Worm (Caenorhabditis elegans) whole organism, L3 larva: Measurements from ENCODE around the gene Y47D7A.17.

ENCODE experiments used
- R02D3.7 ChIP-seq: fragments of 150-350 bp; optimal IDR thresholded peaks from 2 replicates; lab custom pipeline; 2014; ENCODE audit warnings: missing biosample characterization, missing genetic modification characterization
- aly-2 ChIP-seq: fragments of 150-350 bp; optimal IDR thresholded peaks from 2 replicates; lab custom pipeline; 2014; ENCODE audit warnings: missing biosample characterization, missing genetic modification characterization
- ama-1 ChIP-seq: fragments of 150-350 bp; optimal IDR thresholded peaks from 2 replicates; lab custom pipeline; 2018
- ceh-16 ChIP-seq: sonication (generic microtip); optimal IDR thresholded peaks from 2 replicates; lab custom pipeline; 2017; ENCODE audit warnings: missing biosample characterization, missing genetic modification characterization
- ceh-28 ChIP-seq: fragments of 150-350 bp; optimal IDR thresholded peaks from 2 replicates; lab custom pipeline; 2014; ENCODE audit warnings: missing biosample characterization, missing genetic modification reagents, missing genetic modification characterization
- ceh-9 ChIP-seq: sonication (generic microtip); optimal IDR thresholded peaks from 2 replicates; lab custom pipeline; 2018; ENCODE audit warnings: missing biosample characterization, missing genetic modification characterization
- daf-12 ChIP-seq: fragments of 150-350 bp; optimal IDR thresholded peaks from 2 replicates; lab custom pipeline; 2014; ENCODE audit warnings: missing biosample characterization, missing genetic modification reagents, missing genetic modification characterization
- egl-5 ChIP-seq: fragments of 150-350 bp; optimal IDR thresholded peaks from 2 replicates; lab custom pipeline; 2017; ENCODE audit warnings: missing biosample characterization, missing genetic modification reagents, missing genetic modification characterization, inconsistent platforms
- elt-3 ChIP-seq, 3 experiments: fragments of 150-350 bp in 1 of 3; sonication (generic microtip) in 2 of 3; optimal IDR thresholded peaks; 2 replicates in 2 of 3; 4 replicates in 1 of 3; lab custom pipeline; 2014 to 2017; ENCODE audit warnings: missing biosample characterization in 3 of 3, missing genetic modification characterization in 3 of 3
- eor-1 ChIP-seq, 2 experiments: fragments of 150-350 bp; optimal IDR thresholded peaks; 2 replicates each; lab custom pipeline; 2014 to 2018; ENCODE audit warnings: missing biosample characterization in 2 of 2, missing genetic modification characterization in 2 of 2
- fkh-2 ChIP-seq: fragments of 150-350 bp; optimal IDR thresholded peaks from 2 replicates; lab custom pipeline; 2014; ENCODE audit warnings: missing biosample characterization, missing genetic modification reagents, missing genetic modification characterization
- fos-1 ChIP-seq: fragments of 150-350 bp; optimal IDR thresholded peaks from 2 replicates; lab custom pipeline; 2014; ENCODE audit warnings: missing biosample characterization, missing genetic modification characterization
- hmg-11 ChIP-seq: sonication (generic microtip); optimal IDR thresholded peaks from 2 replicates; lab custom pipeline; 2016; ENCODE audit warnings: missing genetic modification characterization, missing compliant biosample characterization
- jun-1 ChIP-seq: fragments of 150-350 bp; optimal IDR thresholded peaks from 2 replicates; lab custom pipeline; 2014; ENCODE audit warnings: missing biosample characterization, missing genetic modification reagents, missing genetic modification characterization
- lin-39 ChIP-seq: fragments of 150-350 bp; optimal IDR thresholded peaks from 2 replicates; lab custom pipeline; 2018; ENCODE audit warnings: missing biosample characterization, missing genetic modification reagents, missing genetic modification characterization
- lsy-12 ChIP-seq: sonication (generic microtip); optimal IDR thresholded peaks from 2 replicates; lab custom pipeline; 2016; ENCODE audit warnings: mild to moderate bottlenecking, missing genetic modification characterization, missing compliant biosample characterization
- nfya-1 ChIP-seq: sonication (generic microtip); optimal IDR thresholded peaks from 2 replicates; lab custom pipeline; 2017; ENCODE audit warnings: missing genetic modification characterization, mild to moderate bottlenecking, missing compliant biosample characterization, antibody characterized with exemption, moderate library complexity; ENCODE audit not compliant: insufficient read depth
- nhr-11 ChIP-seq: fragments of 150-350 bp; optimal IDR thresholded peaks from 2 replicates; lab custom pipeline; 2014; ENCODE audit warnings: missing biosample characterization, missing genetic modification characterization
- nhr-23 ChIP-seq: fragments of 150-350 bp; optimal IDR thresholded peaks from 2 replicates; lab custom pipeline; 2014; ENCODE audit warnings: missing biosample characterization, missing genetic modification reagents, missing genetic modification characterization
- nhr-25 ChIP-seq: sonication (generic microtip); optimal IDR thresholded peaks from 2 replicates; lab custom pipeline; 2017; ENCODE audit warnings: missing biosample characterization, missing genetic modification characterization
- nhr-43 ChIP-seq: sonication (generic microtip); optimal IDR thresholded peaks from 2 replicates; lab custom pipeline; 2016; ENCODE audit warnings: mild to moderate bottlenecking, missing genetic modification characterization, missing compliant biosample characterization; ENCODE audit not compliant: poor library complexity, severe bottlenecking
- nhr-67 ChIP-seq: fragments of 150-350 bp; optimal IDR thresholded peaks from 2 replicates; lab custom pipeline; 2014; ENCODE audit warnings: missing biosample characterization, missing genetic modification characterization
- nhr-77 ChIP-seq: fragments of 150-350 bp; optimal IDR thresholded peaks from 2 replicates; lab custom pipeline; 2014; ENCODE audit warnings: missing biosample characterization, missing genetic modification characterization
- skn-1 ChIP-seq: fragments of 150-350 bp; optimal IDR thresholded peaks from 2 replicates; lab custom pipeline; 2014; ENCODE audit warnings: missing biosample characterization, missing genetic modification characterization
- snpc-4 ChIP-seq: fragments of 150-350 bp; optimal IDR thresholded peaks from 2 replicates; lab custom pipeline; 2014; ENCODE audit warnings: missing biosample characterization, missing genetic modification characterization
- tbx-2 ChIP-seq: sonication (generic microtip); optimal IDR thresholded peaks from 2 replicates; lab custom pipeline; 2016; ENCODE audit warnings: mild to moderate bottlenecking, missing genetic modification characterization, missing compliant biosample characterization
- unc-39 ChIP-seq: sonication (generic microtip); optimal IDR thresholded peaks from 4 replicates; lab custom pipeline; 2017; ENCODE audit warnings: missing biosample characterization, missing genetic modification characterization
- unc-62 ChIP-seq: fragments of 150-350 bp; sonication (generic microtip); optimal IDR thresholded peaks from 4 replicates; lab custom pipeline; 2014; ENCODE audit warnings: missing biosample characterization, missing genetic modification reagents, missing genetic modification characterization
- zag-1 ChIP-seq: fragments of 150-350 bp; optimal IDR thresholded peaks from 2 replicates; lab custom pipeline; 2014; ENCODE audit warnings: missing biosample characterization, missing genetic modification characterization
- ztf-11 ChIP-seq: fragments of 150-350 bp; optimal IDR thresholded peaks from 2 replicates; lab custom pipeline; 2014; ENCODE audit warnings: missing biosample characterization, missing genetic modification characterization
- ztf-4 ChIP-seq: fragments of 150-350 bp; optimal IDR thresholded peaks from 2 replicates; lab custom pipeline; 2014; ENCODE audit warnings: missing biosample characterization, missing genetic modification characterization

Y47D7A.17 gene

DNA sequence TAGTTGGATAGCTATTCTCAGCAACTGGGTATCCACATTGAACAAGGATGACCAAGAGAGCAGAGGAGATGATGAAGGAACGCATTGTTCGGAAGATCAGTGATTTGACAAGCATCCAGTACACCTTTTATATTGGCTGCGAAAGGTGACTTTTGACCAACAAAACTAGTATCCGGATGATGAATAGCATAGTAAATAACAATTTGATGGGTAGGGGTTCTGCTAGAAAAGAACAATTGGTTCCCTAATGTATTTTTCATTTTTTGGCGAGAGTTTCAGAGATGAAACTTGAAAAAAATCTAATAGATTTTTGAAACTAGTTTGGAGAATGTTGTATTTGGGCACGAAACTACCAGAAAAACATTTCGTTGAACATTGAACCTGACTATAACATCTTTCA, 16.6 kb upstream of the Y47D7A.17 start, which contains the start of gene Y47D7A.11:
Y47D7A.11 (minus strand) TSS at position 101 of the 400 bp plus-strand sequence.
- TF ChIP-seq unc-62 = no peak
- no peak for TF ChIP-seq tbx-2 (tag; lab: Kevin White, UChicago)
- TF ChIP-seq ztf-4 = no peak

DNA sequence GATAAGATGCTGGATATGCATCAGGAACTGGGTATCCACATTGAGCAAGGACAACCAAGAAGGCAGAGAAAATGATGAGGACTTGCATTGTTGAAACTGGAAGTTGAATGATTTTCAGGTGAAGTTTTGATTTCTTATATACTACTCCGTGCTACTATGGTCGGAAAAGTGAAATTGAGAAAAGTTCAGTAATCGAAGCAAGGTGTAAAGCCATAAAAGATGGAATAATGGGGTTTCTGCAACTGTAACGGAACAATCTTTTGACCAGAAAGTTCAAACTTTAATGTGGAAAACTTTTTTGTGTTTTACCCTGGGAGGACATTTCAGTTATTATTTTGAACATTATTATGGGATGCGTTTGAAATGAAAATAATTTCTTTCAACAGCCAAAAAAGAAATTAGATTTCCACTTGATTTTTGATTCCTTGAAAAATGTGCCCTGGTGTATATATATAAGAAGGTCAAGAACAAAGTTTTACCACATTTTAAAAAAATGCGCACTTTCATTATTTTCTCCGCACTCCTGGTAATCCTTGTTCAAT, 12.3 kb upstream of the Y47D7A.17 start, which contains the start of the genes Y47D7A.9 and Y47D7A.19:
Y47D7A.9 (minus strand) TSS at position 101 of the 542 bp plus-strand sequence.
Y47D7A.19 (plus strand) TSS at position 492 of the 542 bp plus-strand sequence.
- no peak for TF ChIP-seq nhr-67 (tag; lab: Kevin White, UChicago)
- TF ChIP-seq ceh-28 (tag; lab: Kevin White, UChicago) = no peak
- no peak for TF ChIP-seq tbx-2 (tag; lab: Kevin White, UChicago)
- no peak for TF ChIP-seq lin-39 (tag; lab: Kevin White, UChicago)
- TF ChIP-seq unc-39 (tag; lab: Kevin White, UChicago) = no peak
- TF ChIP-seq lsy-12 (tag; lab: Kevin White, UChicago) = no peak
- TF ChIP-seq nhr-25 (tag; lab: Kevin White, UChicago) = no peak
- no peak for TF ChIP-seq daf-12 (tag; lab: Kevin White, UChicago)

DNA sequence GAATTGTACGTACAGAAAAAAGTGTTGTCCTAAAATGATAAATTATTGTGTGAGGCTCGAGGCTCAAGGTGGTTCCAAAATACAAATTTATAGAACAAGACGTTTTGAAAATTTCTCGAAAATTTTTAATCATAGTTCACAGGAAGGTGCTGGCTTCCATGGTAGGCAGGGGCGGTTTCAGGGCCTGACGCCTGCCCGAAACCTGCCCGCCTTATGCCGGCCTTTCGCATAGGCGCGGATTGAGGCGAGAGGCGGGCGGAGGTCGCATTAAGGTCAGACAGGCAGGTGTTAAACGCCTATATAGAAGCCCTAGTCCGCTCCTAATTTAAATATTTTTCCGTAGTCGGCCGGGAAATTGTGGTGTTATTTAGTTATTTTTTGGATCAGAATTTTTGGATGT, 11.5 kb upstream of the Y47D7A.17 start:
- no peak for TF ChIP-seq zag-1 (tag; lab: Kevin White, UChicago)
- TF ChIP-seq nfya-1 (tag; lab: Kevin White, UChicago) = no peak

DNA sequence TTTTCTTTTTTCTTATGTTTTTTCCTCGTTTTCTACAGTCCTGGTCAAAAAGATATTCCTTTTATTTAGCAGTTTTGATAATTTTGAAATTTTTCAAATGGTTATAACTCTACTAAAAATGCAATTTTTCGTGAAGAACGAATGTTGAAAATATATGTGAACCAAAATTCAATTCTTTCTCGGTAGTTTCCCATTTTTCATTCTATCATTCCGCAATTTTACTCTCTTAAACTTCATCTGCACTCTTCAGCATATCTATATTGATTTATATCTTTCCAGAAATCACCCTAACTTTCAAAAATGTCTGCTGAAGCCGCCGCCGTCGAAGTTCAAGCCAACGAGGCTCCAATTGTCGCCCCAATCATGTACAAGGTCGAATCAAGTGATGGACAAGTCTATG, 10.5 kb upstream of the Y47D7A.17 start, which contains the start of gene skr-7:
skr-7 (plus strand) TSS at position 301 of the 400 bp plus-strand sequence.
- no peak for TF ChIP-seq nhr-77 (tag; lab: Kevin White, UChicago)
- no peak for TF ChIP-seq jun-1 (tag; lab: Kevin White, UChicago)
- TF ChIP-seq snpc-4 = no peak
- no peak for TF ChIP-seq zag-1 (tag; lab: Kevin White, UChicago)
- no peak for TF ChIP-seq aly-2 (tag; lab: Kevin White, UChicago)
- TF ChIP-seq nhr-43 (tag; lab: Kevin White, UChicago) = no peak
- TF ChIP-seq ama-1 (lab: Kevin White, UChicago) = no peak
- no peak for TF ChIP-seq daf-12 (tag; lab: Kevin White, UChicago)
- TF ChIP-seq ceh-9 (tag; lab: Kevin White, UChicago) = no peak
- TF ChIP-seq fkh-2 (tag; lab: Kevin White, UChicago) = no peak

DNA sequence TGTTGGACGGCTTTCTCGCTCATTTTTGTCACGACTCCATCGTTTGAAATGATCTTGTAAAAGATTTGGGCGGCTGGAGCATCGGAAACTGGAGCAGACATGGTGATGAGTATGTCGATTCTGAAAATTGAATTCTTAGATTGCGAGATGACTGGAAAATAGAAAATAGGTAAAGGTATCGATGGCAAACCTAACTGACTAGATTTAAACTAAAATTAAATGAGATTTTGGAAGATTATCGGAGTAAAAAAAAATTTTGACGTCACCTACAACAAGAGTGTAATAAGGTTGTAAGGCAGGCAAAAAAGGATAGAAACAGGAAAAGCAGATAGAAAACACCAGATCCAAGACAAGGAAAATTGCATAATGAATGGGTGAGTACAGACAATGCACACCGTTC, 9.9 kb upstream of the Y47D7A.17 start, which contains the start of gene skr-14:
skr-14 (minus strand) TSS at position 101 of the 400 bp plus-strand sequence.
- TF ChIP-seq nhr-11 (tag; lab: Kevin White, UChicago) (no peak), nhr-77 (tag; lab: Kevin White, UChicago) (no peak), nhr-43 (tag; lab: Kevin White, UChicago) (no peak), eor-1 (tag; optimal IDR thresholded peaks at IDR 0.05; lab: Kevin White, UChicago) (no peak), elt-3 (tag; optimal IDR thresholded peaks at IDR 0.05; lab: Kevin White, UChicago) (no peak), skn-1 (tag; lab: Kevin White, UChicago) (no peak), fos-1 (tag; lab: Kevin White, UChicago) (no peak), unc-62 (no peak)

DNA sequence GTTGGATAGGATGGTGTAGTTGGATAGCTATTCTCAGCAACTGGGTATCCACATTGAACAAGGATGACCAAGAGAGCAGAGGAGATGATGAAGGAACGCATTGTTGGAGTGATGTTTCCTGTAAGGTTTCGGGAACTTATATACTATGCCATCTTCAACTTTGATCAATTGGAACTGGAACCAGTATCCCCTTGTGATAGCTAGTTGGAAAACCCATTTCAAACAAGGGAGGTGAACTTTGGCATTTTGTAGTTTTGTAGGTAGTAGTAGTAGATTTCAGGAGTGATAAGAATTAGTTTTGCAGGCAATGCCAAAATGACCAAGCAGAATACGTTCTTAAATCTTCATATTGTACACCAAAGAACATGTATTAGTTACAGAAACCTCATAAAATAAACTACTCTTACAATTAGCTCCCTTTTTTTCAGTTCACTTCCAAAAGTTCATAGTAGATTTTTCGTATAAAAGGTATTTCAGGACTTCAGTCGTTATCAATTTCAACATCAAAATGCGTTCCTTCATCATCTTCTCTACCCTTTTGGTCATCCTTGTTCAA, 8.2 kb upstream of the Y47D7A.17 start, which contains the start of the genes Y47D7A.7 and Y47D7A.2:
Y47D7A.7 (minus strand) TSS at position 101 of the 556 bp plus-strand sequence.
Y47D7A.2 (plus strand) TSS at position 506 of the 556 bp plus-strand sequence.
- TF ChIP-seq nhr-23 (tag; lab: Kevin White, UChicago) = no peak
- TF ChIP-seq elt-3 (tag; optimal IDR thresholded peaks at IDR 0.05; lab: Kevin White, UChicago) = no peak
- TF ChIP-seq ceh-16 = no peak

DNA sequence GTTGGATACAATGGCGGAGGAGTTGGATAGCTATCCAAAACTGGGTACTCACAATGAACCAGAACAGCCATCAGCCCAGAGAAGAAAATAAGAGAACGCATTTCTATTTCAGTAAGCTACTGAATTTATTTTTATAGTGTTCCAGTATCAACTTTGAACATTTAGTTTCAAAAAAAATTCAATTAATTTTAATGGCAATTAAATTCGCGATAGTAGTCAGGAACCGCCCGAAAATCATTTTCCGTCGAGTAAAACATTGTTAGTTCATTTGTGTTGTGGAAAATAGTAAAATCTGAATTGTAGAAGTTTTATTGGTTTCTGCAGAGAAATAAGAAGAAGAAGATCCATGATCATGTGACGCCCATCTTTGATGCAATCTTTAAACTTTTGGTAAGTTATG, 6.5 kb upstream of the Y47D7A.17 start, which contains the start of gene Y47D7A.6:
Y47D7A.6 (minus strand) TSS at position 101 of the 400 bp plus-strand sequence.
- TF ChIP-seq R02D3.7 = no peak
- TF ChIP-seq nhr-77 (tag; lab: Kevin White, UChicago) = no peak
- TF ChIP-seq unc-39 (tag; lab: Kevin White, UChicago) = no peak
- no peak for TF ChIP-seq aly-2 (tag; lab: Kevin White, UChicago)
- TF ChIP-seq ztf-11 = no peak
- no peak for TF ChIP-seq hmg-11 (tag; lab: Kevin White, UChicago)
- TF ChIP-seq egl-5 (tag; lab: Kevin White, UChicago) = no peak
